Worm (Caenorhabditis elegans) whole organism, L4 larva: ENCODE results near the gene C52E2.4.
A peak's percentile ranks its signal among the peaks of the same experiment; 100 is the strongest.

Experiments
- F37D6.2 ChIP-seq: sonication (generic microtip); optimal IDR thresholded peaks from 2 replicates; lab custom pipeline; 2016; ENCODE audit warnings: mild to moderate bottlenecking, missing genetic modification characterization, missing compliant biosample characterization
- F49E8.2 ChIP-seq: sonication (generic microtip); optimal IDR thresholded peaks from 2 replicates; lab custom pipeline; 2016; ENCODE audit warnings: missing compliant biosample characterization, mild to moderate bottlenecking, missing genetic modification characterization, borderline replicate concordance
- T20F7.1 ChIP-seq: fragments of 200-800 bp; sonication (Bioruptor generic); optimal IDR thresholded peaks from 2 replicates; lab custom pipeline; 2018; ENCODE audit warnings: mild to moderate bottlenecking, missing genetic modification characterization, missing compliant biosample characterization
- T26A8.4 ChIP-seq: fragments of 200-800 bp; sonication (Bioruptor generic); IDR thresholded peaks from 2 replicates; pipeline ENCODE4 v1.3.6; 2022; ENCODE audit warnings: missing genetic modification characterization, missing compliant biosample characterization
- Y105C5A.15 ChIP-seq: fragments of 200-800 bp; sonication (Bioruptor generic); IDR thresholded peaks from 2 replicates; pipeline ENCODE4 v1.3.6; 2022; ENCODE audit warnings: missing genetic modification characterization, missing compliant biosample characterization
- Y48G9A.11 ChIP-seq: fragments of 200-800 bp; sonication (Bioruptor generic); IDR thresholded peaks from 2 replicates; pipeline ENCODE4 v1.3.6; 2022; ENCODE audit warnings: missing genetic modification reagents, missing genetic modification characterization, missing compliant biosample characterization
- ZK337.2 ChIP-seq: fragments of 200-800 bp; sonication (Bioruptor generic); IDR thresholded peaks from 2 replicates; pipeline ENCODE4 v1.3.6; 2022; ENCODE audit warnings: missing genetic modification reagents, missing genetic modification characterization, missing compliant biosample characterization
- aha-1 ChIP-seq: fragments of 150-350 bp; peaks from one replicate; lab custom pipeline; 2014; ENCODE audit warnings: missing biosample characterization, missing genetic modification characterization
- ama-1 ChIP-seq: fragments of 150-350 bp; optimal IDR thresholded peaks from 2 replicates; lab custom pipeline; 2014; ENCODE audit warnings: inconsistent platforms, mixed read lengths
- arid-1 ChIP-seq: fragments of 200-800 bp; sonication (Bioruptor generic); conservative IDR thresholded peaks from 2 replicates; pipeline ENCODE4 v1.3.6; 2022; ENCODE audit warnings: missing genetic modification reagents, missing genetic modification characterization, missing compliant biosample characterization
- ceh-32 ChIP-seq: sonication (generic microtip); optimal IDR thresholded peaks from 2 replicates; lab custom pipeline; 2016; ENCODE audit warnings: mild to moderate bottlenecking, missing genetic modification characterization, missing compliant biosample characterization; ENCODE audit not compliant: poor library complexity
- ceh-44 ChIP-seq: fragments of 200-800 bp; sonication (Bioruptor generic); IDR thresholded peaks from 2 replicates; pipeline ENCODE4 v1.3.6; 2022; ENCODE audit warnings: missing genetic modification reagents, missing genetic modification characterization, missing compliant biosample characterization
- ceh-82 ChIP-seq: sonication (generic microtip); optimal IDR thresholded peaks from 2 replicates; lab custom pipeline; 2017; ENCODE audit warnings: missing biosample characterization, missing genetic modification characterization
- ces-1 ChIP-seq: fragments of 150-350 bp; sonication (generic microtip); optimal IDR thresholded peaks from 4 replicates; lab custom pipeline; 2014; ENCODE audit warnings: missing biosample characterization, missing genetic modification reagents, missing genetic modification characterization
- daf-16 ChIP-seq, 3 experiments: sonication (generic microtip); optimal IDR thresholded peaks; 2 replicates each; lab custom pipeline; 2016 to 2017; ENCODE audit warnings: missing genetic modification characterization in 3 of 3, missing genetic modification reagents in 3 of 3, mild to moderate bottlenecking in 2 of 3, missing compliant biosample characterization in 2 of 3, missing biosample characterization in 1 of 3, moderate library complexity in 1 of 3
- daf-19 ChIP-seq: fragments of 200-800 bp; sonication (Bioruptor generic); conservative IDR thresholded peaks from 2 replicates; pipeline ENCODE4 v1.3.6; 2022; ENCODE audit warnings: missing genetic modification characterization, missing compliant biosample characterization
- dmd-9 ChIP-seq: fragments of 200-800 bp; sonication (Bioruptor generic); IDR thresholded peaks from 2 replicates; pipeline ENCODE4 v1.3.6; 2022; ENCODE audit warnings: missing genetic modification reagents, missing genetic modification characterization, missing compliant biosample characterization
- dpl-1 ChIP-seq: fragments of 150-350 bp; optimal IDR thresholded peaks from 2 replicates; lab custom pipeline; 2014; ENCODE audit warnings: missing biosample characterization, missing genetic modification reagents, missing genetic modification characterization
- dve-1 ChIP-seq: sonication (generic microtip); optimal IDR thresholded peaks from 2 replicates; lab custom pipeline; 2017; ENCODE audit warnings: antibody characterized with exemption, mild to moderate bottlenecking, missing genetic modification characterization, missing compliant biosample characterization; ENCODE audit not compliant: insufficient read depth
- fos-1 ChIP-seq: fragments of 150-350 bp; optimal IDR thresholded peaks from 2 replicates; lab custom pipeline; 2014; ENCODE audit warnings: missing biosample characterization, missing genetic modification characterization
- hlh-11 ChIP-seq: fragments of 200-800 bp; sonication (Bioruptor generic); optimal IDR thresholded peaks from 2 replicates; lab custom pipeline; 2018; ENCODE audit warnings: mild to moderate bottlenecking, missing genetic modification characterization, missing compliant biosample characterization
- jun-1 ChIP-seq: fragments of 150-350 bp; optimal IDR thresholded peaks from 2 replicates; lab custom pipeline; 2014; ENCODE audit warnings: missing biosample characterization, missing genetic modification reagents, missing genetic modification characterization
- lim-7 ChIP-seq: fragments of 200-800 bp; sonication (Bioruptor generic); IDR thresholded peaks from 2 replicates; pipeline ENCODE4 v1.3.6; 2022; ENCODE audit warnings: missing genetic modification characterization, missing compliant biosample characterization
- lin-13 ChIP-seq: fragments of 150-350 bp; optimal IDR thresholded peaks from 2 replicates; lab custom pipeline; 2014; ENCODE audit warnings: missing biosample characterization, missing genetic modification reagents, missing genetic modification characterization
- lin-38 ChIP-seq: fragments of 200-800 bp; sonication (Bioruptor generic); IDR thresholded peaks from 2 replicates; pipeline ENCODE4 v1.3.6; 2022; ENCODE audit warnings: missing genetic modification reagents, missing genetic modification characterization, missing compliant biosample characterization
- lin-39 ChIP-seq: fragments of 150-350 bp; optimal IDR thresholded peaks from 2 replicates; lab custom pipeline; 2014; ENCODE audit warnings: missing biosample characterization, missing genetic modification reagents, missing genetic modification characterization
- lsy-2 ChIP-seq, 2 experiments: fragments of 150-350 bp in 1 of 2; sonication (generic microtip) in 1 of 2; optimal IDR thresholded peaks; 2 replicates each; lab custom pipeline; 2014 to 2017; ENCODE audit warnings: missing biosample characterization in 2 of 2, missing genetic modification characterization in 2 of 2
- madf-5 ChIP-seq, 2 experiments: fragments of 200-800 bp; sonication (Bioruptor generic); IDR thresholded peaks; 2 replicates each; pipeline ENCODE4 v1.3.6; 2022; ENCODE audit warnings: missing compliant biosample characterization in 2 of 2, missing genetic modification characterization in 2 of 2
- mdl-1 ChIP-seq, 2 experiments: fragments of 150-350 bp in 1 of 2; sonication (generic microtip) in 1 of 2; optimal IDR thresholded peaks; 2 replicates each; lab custom pipeline; 2014 to 2017; ENCODE audit warnings: missing biosample characterization in 2 of 2, missing genetic modification characterization in 2 of 2
- mdt-29 ChIP-seq: fragments of 200-800 bp; sonication (Bioruptor generic); IDR thresholded peaks from 2 replicates; pipeline ENCODE4 v1.3.6; 2022; ENCODE audit warnings: missing genetic modification reagents, missing genetic modification characterization, missing compliant biosample characterization
- mep-1 ChIP-seq: fragments of 150-350 bp; sonication (generic microtip); optimal IDR thresholded peaks from 3 replicates; lab custom pipeline; 2014; ENCODE audit warnings: missing biosample characterization, missing genetic modification characterization
- mes-2 ChIP-seq: sonication (generic microtip); optimal IDR thresholded peaks from 2 replicates; lab custom pipeline; 2016; ENCODE audit warnings: missing genotype, mild to moderate bottlenecking, missing genetic modification characterization, missing compliant biosample characterization; ENCODE audit not compliant: poor library complexity, severe bottlenecking
- mxl-3 ChIP-seq: fragments of 200-800 bp; sonication (Bioruptor generic); optimal IDR thresholded peaks from 2 replicates; lab custom pipeline; 2018; ENCODE audit warnings: mild to moderate bottlenecking, missing genetic modification characterization, missing compliant biosample characterization
- nhr-10 ChIP-seq: fragments of 150-350 bp; optimal IDR thresholded peaks from 2 replicates; lab custom pipeline; 2014; ENCODE audit warnings: missing biosample characterization, missing genetic modification characterization
- nhr-102 ChIP-seq: sonication (generic microtip); optimal IDR thresholded peaks from 2 replicates; lab custom pipeline; 2016; ENCODE audit warnings: mild to moderate bottlenecking, missing genetic modification characterization, moderate library complexity, missing compliant biosample characterization
- nhr-25 ChIP-seq: sonication (generic microtip); optimal IDR thresholded peaks from 2 replicates; lab custom pipeline; 2017; ENCODE audit warnings: missing genetic modification characterization, mild to moderate bottlenecking, missing compliant biosample characterization, antibody characterized with exemption, moderate library complexity, borderline replicate concordance; ENCODE audit not compliant: insufficient read depth
- nhr-42 ChIP-seq: fragments of 200-800 bp; sonication (Bioruptor generic); IDR thresholded peaks from 2 replicates; pipeline ENCODE4 v1.3.6; 2022; ENCODE audit warnings: missing genetic modification characterization, missing compliant biosample characterization
- nhr-76 ChIP-seq: fragments of 150-350 bp; optimal IDR thresholded peaks from 2 replicates; lab custom pipeline; 2014; ENCODE audit warnings: missing biosample characterization, missing genetic modification characterization
- php-3 ChIP-seq: fragments of 200-800 bp; sonication (Bioruptor generic); IDR thresholded peaks from 2 replicates; pipeline ENCODE4 v1.3.6; 2022; ENCODE audit warnings: missing genetic modification reagents, missing genetic modification characterization, missing compliant biosample characterization
- sdz-12 ChIP-seq: fragments of 200-800 bp; sonication (Bioruptor generic); optimal IDR thresholded peaks from 2 replicates; lab custom pipeline; 2018; ENCODE audit warnings: mild to moderate bottlenecking, missing genetic modification characterization, missing compliant biosample characterization
- spr-1 ChIP-seq: sonication (generic microtip); optimal IDR thresholded peaks from 2 replicates; lab custom pipeline; 2016; ENCODE audit warnings: mild to moderate bottlenecking, missing genetic modification characterization, missing compliant biosample characterization
- tag-97 ChIP-seq: fragments of 200-800 bp; sonication (Bioruptor generic); IDR thresholded peaks from 2 replicates; pipeline ENCODE4 v1.3.6; 2022; ENCODE audit warnings: missing genetic modification characterization, missing compliant biosample characterization
- tra-1 ChIP-seq: fragments of 200-800 bp; sonication (Bioruptor generic); IDR thresholded peaks from 2 replicates; pipeline ENCODE4 v1.3.6; 2022; ENCODE audit warnings: missing genetic modification reagents, missing genetic modification characterization, missing compliant biosample characterization
- vab-7 ChIP-seq: fragments of 200-800 bp; sonication (Bioruptor generic); IDR thresholded peaks from 2 replicates; pipeline ENCODE4 v1.3.6; 2022; ENCODE audit warnings: missing genetic modification reagents, missing genetic modification characterization, missing compliant biosample characterization
- zip-2 ChIP-seq: fragments of 150-350 bp; optimal IDR thresholded peaks from 2 replicates; lab custom pipeline; 2014; ENCODE audit warnings: missing biosample characterization, missing genetic modification characterization
- ztf-7 ChIP-seq: fragments of 150-350 bp; optimal IDR thresholded peaks from 2 replicates; lab custom pipeline; 2014; ENCODE audit warnings: missing biosample characterization, missing genetic modification characterization

Gene C52E2.4

DNA sequence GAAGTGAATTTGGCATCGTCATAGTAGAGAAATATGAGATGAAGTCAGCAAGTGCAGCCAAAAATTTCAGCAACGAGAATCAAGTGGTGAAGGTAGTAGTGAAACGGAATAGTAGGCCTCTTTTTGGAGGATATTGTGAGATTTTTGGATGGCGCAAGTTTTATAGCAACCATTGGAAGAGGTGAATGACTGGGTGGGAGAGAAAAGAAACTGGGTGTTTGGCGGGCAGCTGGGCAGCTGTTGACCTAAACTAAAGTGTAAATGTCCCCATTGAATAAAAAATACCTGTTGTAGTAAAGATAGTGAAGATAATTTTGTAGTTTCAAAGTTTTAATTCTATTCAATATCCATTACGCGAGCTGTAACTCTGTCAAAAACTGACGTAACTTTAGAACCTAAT lies 26.9 kb upstream of the C52E2.4 start:
- no peak for TF ChIP-seq sdz-12 (GFP tag; lab: Kevin White, UChicago)
- TF ChIP-seq ces-1 = no peak
- no peak for TF ChIP-seq F49E8.2 (tag; lab: Kevin White, UChicago)

DNA sequence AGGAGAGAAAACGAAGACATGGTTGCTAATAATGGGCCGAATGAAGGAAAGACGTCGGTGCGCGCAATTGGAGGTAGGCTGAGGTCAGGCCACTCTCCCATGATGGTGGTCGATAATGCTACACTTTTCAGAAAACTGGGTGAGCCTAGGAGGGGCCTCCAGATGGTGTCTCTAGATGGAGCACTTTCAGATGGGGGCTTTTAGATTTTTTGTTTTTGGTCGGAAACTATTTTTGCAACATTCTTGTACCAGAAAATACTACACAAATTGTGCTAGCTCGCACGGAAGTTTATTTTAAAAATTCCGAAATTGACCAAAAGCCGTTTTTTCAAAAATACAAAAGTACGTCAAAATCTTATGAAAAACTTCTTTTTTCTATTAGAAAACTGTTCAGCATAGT lies 24.6 kb upstream of the C52E2.4 start, which contains the start of gene fbxb-10:
TSS of gene fbxb-10 (minus strand) at position 101 of the 400 bp plus-strand sequence.
- 0 out of 2 replicates have a peak, but pooled peaks have one; percentile 9 for TF ChIP-seq arid-1 (GFP tag; lab: Robert Waterston, UW)
- TF ChIP-seq mxl-3 (GFP tag; lab: Kevin White, UChicago) = no peak

ce11 chrII:1819944-1820570 lies 22.9 kb upstream of the C52E2.4 start, which contains the start of gene fbxc-19:
Gene fbxc-19 (plus strand): TSS chrII:1820479.
- TF ChIP-seq mdt-29 (GFP tag; lab: Robert Waterston, UW) (no peak), nhr-10 (no peak), tag-97 (GFP tag; lab: Robert Waterston, UW) (no peak), nhr-25 (no peak), php-3 (GFP tag; lab: Robert Waterston, UW) (peak; percentile 87), mes-2 (tag; lab: Kevin White, UChicago) (peak; percentile 47), ceh-82 (no peak), mdl-1 (tag; optimal IDR thresholded peaks at IDR 0.05; lab: Kevin White, UChicago) (peak in 1 of 2 experiments; percentile 59), lsy-2 (tag; optimal IDR thresholded peaks at IDR 0.05; lab: Kevin White, UChicago) (no peak), ZK337.2 (no peak), F37D6.2 (tag; lab: Kevin White, UChicago) (no peak), daf-19 (GFP tag; lab: Robert Waterston, UW) (no peak), tra-1 (GFP tag; lab: Robert Waterston, UW) (peak; percentile 92), nhr-102 (tag; lab: Kevin White, UChicago) (peak; percentile 50), dve-1 (tag; lab: Kevin White, UChicago) (peak; percentile 84), jun-1 (tag; lab: Kevin White, UChicago) (peak; percentile 40), ztf-7 (tag; lab: Kevin White, UChicago) (peak; percentile 90), Y105C5A.15 (GFP tag; lab: Robert Waterston, UW) (no peak), aha-1 (tag; lab: Kevin White, UChicago) (peak; percentile 78), lin-38 (no peak), lin-13 (GFP tag; lab: Kevin White, UChicago) (no peak), spr-1 (tag; lab: Kevin White, UChicago) (no peak), fos-1 (no peak), T20F7.1 (GFP tag; lab: Kevin White, UChicago) (no peak), Y48G9A.11 (GFP tag; lab: Robert Waterston, UW) (no peak), vab-7 (GFP tag; lab: Robert Waterston, UW) (no peak), madf-5 (GFP tag; IDR thresholded peaks at IDR 0.05; lab: Robert Waterston, UW) (no peak), dmd-9 (GFP tag; lab: Robert Waterston, UW) (no peak), lin-39 (no peak), nhr-76 (tag; lab: Kevin White, UChicago) (no peak), F49E8.2 (tag; lab: Kevin White, UChicago) (no peak), dpl-1 (GFP tag; lab: Kevin White, UChicago) (peak; percentile 27), hlh-11 (tag; lab: Kevin White, UChicago) (peak; percentile 95), ama-1 (lab: Kevin White, UChicago) (no peak), daf-16 (GFP tag; optimal IDR thresholded peaks at IDR 0.05; lab: Kevin White, UChicago) (no peak), daf-16 (tag; optimal IDR thresholded peaks at IDR 0.05; lab: Kevin White, UChicago) (peak; percentile 92), lim-7 (no peak), mxl-3 (GFP tag; lab: Kevin White, UChicago) (peak; percentile 14), ceh-32 (no peak), ceh-44 (GFP tag; lab: Robert Waterston, UW) (no peak), T26A8.4 (GFP tag; lab: Robert Waterston, UW) (no peak), nhr-42 (GFP tag; lab: Robert Waterston, UW) (no peak), mep-1 (tag; lab: Kevin White, UChicago) (no peak), zip-2 (peak; percentile 99)
